Worm (Caenorhabditis elegans) whole organism, late embryonic: ENCODE data around the gene moc-2.

ENCODE experiments used
- K09A11.1 ChIP-seq: sonication (generic microtip); optimal IDR thresholded peaks from 2 replicates; lab custom pipeline; 2017; ENCODE audit warnings: antibody characterized with exemption, mild to moderate bottlenecking, missing genetic modification characterization, missing compliant biosample characterization; ENCODE audit not compliant: insufficient read depth
- ama-1 ChIP-seq: fragments of 150-350 bp; optimal IDR thresholded peaks from 2 replicates; lab custom pipeline; 2014
- ceh-18 ChIP-seq: sonication (generic microtip); optimal IDR thresholded peaks from 2 replicates; lab custom pipeline; 2016; ENCODE audit warnings: missing genetic modification characterization, missing compliant biosample characterization
- ceh-31 ChIP-seq: sonication (generic microtip); optimal IDR thresholded peaks from 2 replicates; lab custom pipeline; 2016; ENCODE audit warnings: missing genetic modification characterization, missing compliant biosample characterization
- dve-1 ChIP-seq: sonication (generic microtip); optimal IDR thresholded peaks from 2 replicates; lab custom pipeline; 2017; ENCODE audit warnings: antibody characterized with exemption, mild to moderate bottlenecking, missing genetic modification characterization, missing compliant biosample characterization
- elt-2 ChIP-seq: sonication (generic microtip); optimal IDR thresholded peaks from 2 replicates; lab custom pipeline; 2016; ENCODE audit warnings: missing genetic modification reagents, missing genetic modification characterization, missing compliant biosample characterization
- elt-4 ChIP-seq: sonication (generic microtip); optimal IDR thresholded peaks from 2 replicates; lab custom pipeline; 2016; ENCODE audit warnings: missing genetic modification characterization, missing compliant biosample characterization
- fkh-10 ChIP-seq: fragments of 150-350 bp; optimal IDR thresholded peaks from 2 replicates; lab custom pipeline; 2014; ENCODE audit warnings: missing biosample characterization, missing genetic modification reagents, missing genetic modification characterization
- lim-6 ChIP-seq: sonication (generic microtip); optimal IDR thresholded peaks from 2 replicates; lab custom pipeline; 2016; ENCODE audit warnings: missing genetic modification characterization, missing compliant biosample characterization
- nfya-1 ChIP-seq: sonication (generic microtip); optimal IDR thresholded peaks from 2 replicates; lab custom pipeline; 2017; ENCODE audit warnings: missing genetic modification characterization, mild to moderate bottlenecking, missing compliant biosample characterization, antibody characterized with exemption, moderate library complexity
- nhr-232 ChIP-seq: sonication (generic microtip); optimal IDR thresholded peaks from 2 replicates; lab custom pipeline; 2016; ENCODE audit warnings: missing genetic modification characterization, missing compliant biosample characterization
- pha-4 ChIP-seq: fragments of 150-350 bp; optimal IDR thresholded peaks from 2 replicates; lab custom pipeline; 2018; ENCODE audit warnings: missing biosample characterization, missing genetic modification reagents, missing genetic modification characterization
- pqm-1 ChIP-seq: sonication (generic microtip); optimal IDR thresholded peaks from 2 replicates; lab custom pipeline; 2016; ENCODE audit warnings: missing genetic modification characterization, missing compliant biosample characterization
- unc-55 ChIP-seq: sonication (generic microtip); optimal IDR thresholded peaks from 2 replicates; lab custom pipeline; 2017; ENCODE audit warnings: missing biosample characterization, missing genetic modification reagents, missing genetic modification characterization

- no peak for TF ChIP-seq unc-55 (GFP tag; lab: Kevin White, UChicago)
- TF ChIP-seq K09A11.1 (tag; lab: Kevin White, UChicago) = no peak
- TF ChIP-seq ama-1 (lab: Kevin White, UChicago) = no peak
- TF ChIP-seq dve-1 = no peak
- TF ChIP-seq ceh-18 (tag; lab: Kevin White, UChicago) = no peak
- no peak for TF ChIP-seq fkh-10
- no peak for TF ChIP-seq pha-4
- TF ChIP-seq elt-2 = no peak
- no peak for TF ChIP-seq elt-4 (tag; lab: Kevin White, UChicago)
- no peak for TF ChIP-seq nfya-1
- no peak for TF ChIP-seq nhr-232 (tag; lab: Kevin White, UChicago)
- TF ChIP-seq ceh-31 (tag; lab: Kevin White, UChicago) = no peak
- no peak for TF ChIP-seq pqm-1 (tag; lab: Kevin White, UChicago)
- TF ChIP-seq lim-6 = no peak
Measured at ce11 chrV:6453122-6453521, 50.9 kb downstream of the moc-2 start, which contains the start of gene acl-9.
